Worm (Caenorhabditis elegans): ENCODE results near the gene tlp-1.

tlp-1 gene

ce11 chrIV:13707894-13708293 lies 4.0 kb upstream of the tlp-1 start:
- TF ChIP-seq unc-62 (GFP tag; optimal IDR thresholded peaks at IDR 0.05) (no peak), nhr-25 (tag; optimal IDR thresholded peaks at IDR 0.05) (no peak), nhr-6 (tag; optimal IDR thresholded peaks at IDR 0.05) (no peak), ceh-82 (tag; optimal IDR thresholded peaks at IDR 0.05) (no peak), elt-3 (tag; optimal IDR thresholded peaks at IDR 0.05) (no peak), C34F6.9 (tag; optimal IDR thresholded peaks at IDR 0.05) (no peak), crh-2 (tag; optimal IDR thresholded peaks at IDR 0.05) (peak; percentile 64), ama-1 (optimal IDR thresholded peaks at IDR 0.05) (no peak), nhr-12 (tag; optimal IDR thresholded peaks at IDR 0.05) (no peak), skn-1 (tag; optimal IDR thresholded peaks at IDR 0.05) (no peak), elt-1 (tag; optimal IDR thresholded peaks at IDR 0.05) (no peak), ZK546.5 (tag; optimal IDR thresholded peaks at IDR 0.05) (no peak), nhr-129 (tag; optimal IDR thresholded peaks at IDR 0.05) (peak; percentile 48), nhr-11 (tag; optimal IDR thresholded peaks at IDR 0.05) (no peak), sem-4 (tag; optimal IDR thresholded peaks at IDR 0.05) (no peak), nhr-10 (tag; optimal IDR thresholded peaks at IDR 0.05) (no peak), ceh-16 (tag; optimal IDR thresholded peaks at IDR 0.05) (no peak), nhr-21 (tag; optimal IDR thresholded peaks at IDR 0.05) (no peak), ztf-1 (GFP tag; conservative IDR thresholded peaks at IDR 0.05) (no peak), mdl-1 (tag; optimal IDR thresholded peaks at IDR 0.05) (no peak), fos-1 (tag; optimal IDR thresholded peaks at IDR 0.05) (peak; percentile 60), R02D3.7 (tag; optimal IDR thresholded peaks at IDR 0.05) (no peak), dmd-4 (tag; optimal IDR thresholded peaks at IDR 0.05) (no peak), nhr-237 (tag; optimal IDR thresholded peaks at IDR 0.05) (no peak), lin-13 (GFP tag; optimal IDR thresholded peaks at IDR 0.05) (no peak), nhr-77 (tag; optimal IDR thresholded peaks at IDR 0.05) (no peak), nhr-23 (tag; optimal IDR thresholded peaks at IDR 0.05) (no peak), mab-5 (tag; optimal IDR thresholded peaks at IDR 0.05) (no peak), blmp-1 (tag; optimal IDR thresholded peaks at IDR 0.05; ENCODE audit: insufficient read depth) (no peak), mbf-1 (tag; optimal IDR thresholded peaks at IDR 0.05) (no peak), egl-27 (tag; optimal IDR thresholded peaks at IDR 0.05) (no peak), lin-39 (tag; optimal IDR thresholded peaks at IDR 0.05) (no peak), lin-11 (tag; optimal IDR thresholded peaks at IDR 0.05) (no peak), F13H6.1 (tag; optimal IDR thresholded peaks at IDR 0.05) (peak; percentile 40), ztf-11 (tag; optimal IDR thresholded peaks at IDR 0.05) (no peak), gmeb-1 (tag; optimal IDR thresholded peaks at IDR 0.05) (peak; percentile 21), sma-3 (GFP tag; optimal IDR thresholded peaks at IDR 0.05) (peak; percentile 8), aly-2 (tag; optimal IDR thresholded peaks at IDR 0.05) (no peak), unc-55 (GFP tag; optimal IDR thresholded peaks at IDR 0.05) (no peak), sma-9 (GFP tag; optimal IDR thresholded peaks at IDR 0.05) (no peak), sma-9 (tag; optimal IDR thresholded peaks at IDR 0.05) (no peak)

- TF ChIP-seq nhr-23 (tag; optimal IDR thresholded peaks at IDR 0.05) (no peak), Y55F3AM.14 (GFP tag; optimal IDR thresholded peaks at IDR 0.05) (peak; percentile 29), mab-5 (tag; optimal IDR thresholded peaks at IDR 0.05) (peak; percentile 57), unc-62 (GFP tag; optimal IDR thresholded peaks at IDR 0.05) (peak; percentile 2), elt-3 (tag; optimal IDR thresholded peaks at IDR 0.05) (no peak), nhr-129 (tag; optimal IDR thresholded peaks at IDR 0.05) (peak; percentile 20)
Observed at ce11 chrIV:13702681-13703080, 1.2 kb downstream of the tlp-1 start.

- TF ChIP-seq nhr-129 (tag; optimal IDR thresholded peaks at IDR 0.05), result peak; percentile 27
- TF ChIP-seq unc-39 (tag; optimal IDR thresholded peaks at IDR 0.05), result no peak
- no peak for TF ChIP-seq dmd-4 (tag; optimal IDR thresholded peaks at IDR 0.05)
- TF ChIP-seq unc-55 (GFP tag; optimal IDR thresholded peaks at IDR 0.05), result no peak
- no peak for TF ChIP-seq zag-1 (tag; optimal IDR thresholded peaks at IDR 0.05)
- TF ChIP-seq nhr-23 (tag; optimal IDR thresholded peaks at IDR 0.05), result no peak
- no peak for TF ChIP-seq aly-2 (tag; optimal IDR thresholded peaks at IDR 0.05)
Observed at ce11 chrIV:13701472-13701871, 2.4 kb downstream of the tlp-1 start.
